Worm (Caenorhabditis elegans): ENCODE results near the gene srlf-24.

DNA sequence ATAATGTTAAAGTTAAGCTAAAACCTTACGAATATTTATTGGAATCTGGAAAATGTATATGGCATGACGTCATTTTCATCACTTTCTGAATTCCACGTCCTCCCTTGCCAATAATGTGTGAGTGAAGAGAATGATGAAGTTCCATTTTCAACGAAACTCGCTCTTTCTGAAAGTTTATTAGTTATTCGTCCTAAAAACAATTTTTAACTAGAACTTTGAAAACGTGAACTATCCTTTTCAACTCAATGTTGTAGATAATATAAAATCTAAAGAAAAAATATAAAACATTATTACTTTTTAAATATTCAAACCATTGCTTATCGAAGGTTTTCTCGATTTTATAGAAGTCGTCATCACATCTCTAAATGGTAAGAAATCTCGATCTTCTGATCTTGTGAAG, 16.1 kb downstream of the srlf-24 start, which contains the start of gene M7.7:
- TF ChIP-seq hlh-30 (tag; optimal IDR thresholded peaks at IDR 0.05; ENCODE audit: insufficient read depth) (no peak), dmd-6 (GFP tag; IDR thresholded peaks at IDR 0.05) (no peak)
